Fruit fly (Drosophila melanogaster): ENCODE results near the gene CG6689.

DNA sequence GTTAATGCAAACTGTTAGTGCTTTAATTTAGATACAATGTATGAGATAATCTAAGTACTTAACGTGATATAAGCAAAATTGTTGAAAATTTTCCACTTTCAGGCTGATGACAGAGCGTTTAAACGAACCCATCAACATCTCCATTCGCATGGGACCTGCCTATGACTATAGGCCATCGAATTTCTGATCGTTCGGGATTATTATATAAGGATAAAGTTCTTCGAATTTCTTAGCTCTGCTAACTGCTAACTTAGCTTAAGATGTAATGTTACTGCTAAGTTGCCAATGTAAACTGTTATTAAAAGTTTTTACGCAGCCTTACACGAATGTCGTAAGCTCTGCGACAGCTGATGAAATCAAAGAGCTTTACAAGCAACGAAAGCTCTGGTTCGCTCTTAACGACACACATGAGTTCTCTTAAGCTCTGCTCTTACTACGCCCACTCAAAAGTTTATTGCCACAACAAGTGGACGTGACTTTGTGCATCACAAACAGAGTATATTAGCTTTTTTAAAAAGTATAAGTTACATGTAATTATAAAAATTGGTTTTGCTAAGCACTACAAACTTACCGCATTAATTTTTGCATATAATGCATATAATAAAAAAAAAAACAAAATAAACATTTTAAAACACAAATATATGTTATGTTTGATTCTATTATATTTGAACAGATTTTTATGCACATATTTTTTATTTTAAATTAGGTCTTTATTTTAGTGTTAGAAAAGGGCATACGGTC lies 23.0 kb downstream of the CG6689 start:
- TF ChIP-seq CG9948 (tag; optimal IDR thresholded peaks at IDR 0.05), result peak; percentile 100
- TF ChIP-seq CG34367 (tag; optimal IDR thresholded peaks at IDR 0.05), result peak; percentile 96
- TF ChIP-seq CG15710 (tag; optimal IDR thresholded peaks at IDR 0.05), result peak; percentile 99
- peak; percentile 94 for TF ChIP-seq CG12605 (GFP tag; IDR thresholded peaks at IDR 0.05)
- peak; percentile 100 for TF ChIP-seq CG14655 (GFP tag; optimal IDR thresholded peaks at IDR 0.05)
